Fruit fly (Drosophila melanogaster) whole organism, embryonic: Measurements from ENCODE around the gene Rilpl.
A peak's percentile ranks its signal among the peaks of the same experiment; 100 is the strongest.

Experiments used
- Awh ChIP-seq: fragments of 200-800 bp; sonication (Bioruptor generic); IDR thresholded peaks from 2 replicates; pipeline ENCODE4, ENCODE4 v1.3.6; 2022; ENCODE audit warnings: missing biosample characterization, missing genetic modification characterization
- B-H2 ChIP-seq: fragments of 200-800 bp; sonication (Bioruptor generic); optimal IDR thresholded peaks from 2 replicates; lab custom pipeline; 2018; ENCODE audit warnings: missing biosample characterization, mild to moderate bottlenecking, missing genetic modification characterization
- C15 ChIP-seq: fragments of 200-800 bp; sonication (Bioruptor generic); IDR thresholded peaks from 3 replicates; pipeline ENCODE4 v1.3.6; 2022; ENCODE audit warnings: missing biosample characterization, missing genetic modification characterization
- CG1024 ChIP-seq: fragments of 200-800 bp; sonication (Bioruptor generic); IDR thresholded peaks from 2 replicates; pipeline ENCODE4 v1.3.6; 2022; ENCODE audit warnings: missing biosample characterization, missing genetic modification characterization
- CG11695 ChIP-seq: fragments of 200-800 bp; sonication (Bioruptor generic); IDR thresholded peaks from 3 replicates; pipeline ENCODE4 v1.3.6; 2022; ENCODE audit warnings: missing biosample characterization, missing genetic modification characterization
- CG12104 ChIP-seq: fragments of 200-800 bp; sonication (Bioruptor generic); optimal IDR thresholded peaks from 3 replicates; lab custom pipeline; 2016; ENCODE audit warnings: missing biosample characterization, missing genetic modification characterization
- CG12236 ChIP-seq: fragments of 200-800 bp; sonication (Bioruptor generic); optimal IDR thresholded peaks from 2 replicates; lab custom pipeline; 2016; ENCODE audit warnings: missing biosample characterization, missing genetic modification characterization
- CG14050 ChIP-seq: fragments of 200-800 bp; sonication (Bioruptor generic); IDR thresholded peaks from 3 replicates; pipeline ENCODE4 v1.3.6; 2022; ENCODE audit warnings: missing biosample characterization, missing genetic modification characterization
- CG14860 ChIP-seq: fragments of 200-800 bp; sonication (Bioruptor generic); IDR thresholded peaks from 3 replicates; pipeline ENCODE4 v1.3.6; 2022; ENCODE audit warnings: missing biosample characterization, missing genetic modification characterization; ENCODE audit not compliant: partially characterized antibody
- CG15514 ChIP-seq: fragments of 200-800 bp; sonication (Bioruptor generic); optimal IDR thresholded peaks from 3 replicates; lab custom pipeline; 2017; ENCODE audit warnings: missing biosample characterization, missing genetic modification characterization, mild to moderate bottlenecking, moderate library complexity, missing genetic modification reagents
- CG15601 ChIP-seq: fragments of 200-800 bp; sonication (Bioruptor generic); optimal IDR thresholded peaks from 3 replicates; lab custom pipeline; 2019; ENCODE audit warnings: missing biosample characterization, mild to moderate bottlenecking, missing genetic modification characterization, moderate library complexity
- CG16863 ChIP-seq: fragments of 200-800 bp; sonication (Bioruptor generic); optimal IDR thresholded peaks from 3 replicates; lab custom pipeline; 2016; ENCODE audit warnings: missing biosample characterization, missing genetic modification characterization
- CG17385 ChIP-seq: fragments of 200-800 bp; sonication (Bioruptor generic); optimal IDR thresholded peaks from 3 replicates; lab custom pipeline; 2018; ENCODE audit warnings: missing biosample characterization, mild to moderate bottlenecking, missing genetic modification characterization
- CG17829 ChIP-seq: fragments of 200-800 bp; optimal IDR thresholded peaks from 2 replicates; lab custom pipeline; 2019; ENCODE audit warnings: missing biosample characterization, mild to moderate bottlenecking, missing genetic modification characterization, moderate library complexity
- CG30020 ChIP-seq: fragments of 200-800 bp; optimal IDR thresholded peaks from 2 replicates; lab custom pipeline; 2019; ENCODE audit warnings: missing biosample characterization, mild to moderate bottlenecking, missing genetic modification characterization, moderate library complexity
- CG31388 ChIP-seq: fragments of 200-800 bp; sonication (Bioruptor generic); optimal IDR thresholded peaks from 2 replicates; lab custom pipeline; 2016; ENCODE audit warnings: missing biosample characterization, missing genetic modification characterization
- CG32532 ChIP-seq: fragments of 200-800 bp; sonication (Bioruptor generic); IDR thresholded peaks from 2 replicates; pipeline ENCODE4 v1.3.6; 2022; ENCODE audit warnings: missing biosample characterization, missing genetic modification characterization
- CG3995 ChIP-seq: fragments of 200-800 bp; sonication (Bioruptor generic); optimal IDR thresholded peaks from 3 replicates; lab custom pipeline; 2016; ENCODE audit warnings: missing biosample characterization, missing genetic modification characterization
- CG43689 ChIP-seq: fragments of 200-800 bp; sonication (Bioruptor generic); IDR thresholded peaks from 2 replicates; pipeline ENCODE4 v1.3.6; 2022; ENCODE audit warnings: missing biosample characterization, missing genetic modification characterization
- CG7786 ChIP-seq: fragments of 200-800 bp; sonication (Bioruptor generic); optimal IDR thresholded peaks from 2 replicates; lab custom pipeline; 2016; ENCODE audit warnings: missing biosample characterization, missing genetic modification characterization
- CG9437 ChIP-seq: fragments of 200-800 bp; sonication (Bioruptor generic); optimal IDR thresholded peaks from 2 replicates; lab custom pipeline; 2018; ENCODE audit warnings: missing biosample characterization, mild to moderate bottlenecking, missing genetic modification characterization
- CG9876 ChIP-seq: fragments of 200-800 bp; sonication (Bioruptor generic); optimal IDR thresholded peaks from 2 replicates; lab custom pipeline; 2016; ENCODE audit warnings: missing biosample characterization, missing genetic modification characterization
- Dp ChIP-seq: fragments of 200-800 bp; sonication (Bioruptor generic); optimal IDR thresholded peaks from 2 replicates; lab custom pipeline; 2018; ENCODE audit warnings: missing biosample characterization, mild to moderate bottlenecking, missing genetic modification characterization, moderate library complexity
- Ets97D ChIP-seq: fragments of 200-800 bp; sonication (Bioruptor generic); optimal IDR thresholded peaks from 3 replicates; lab custom pipeline; 2016; ENCODE audit warnings: missing biosample characterization, missing genetic modification characterization
- HLH4C ChIP-seq: fragments of 200-800 bp; sonication (Bioruptor generic); IDR thresholded peaks from 3 replicates; pipeline ENCODE4 v1.3.6; 2022; ENCODE audit warnings: missing biosample characterization, missing genetic modification characterization; ENCODE audit not compliant: partially characterized antibody
- Hsf ChIP-seq: fragments of 200-800 bp; sonication (Bioruptor generic); optimal IDR thresholded peaks from 3 replicates; lab custom pipeline; 2016; ENCODE audit warnings: missing biosample characterization, missing genetic modification characterization
- Jarid2 ChIP-seq: fragments of 200-800 bp; sonication (Bioruptor generic); optimal IDR thresholded peaks from 3 replicates; lab custom pipeline; 2017; ENCODE audit warnings: mild to moderate bottlenecking, missing biosample characterization, missing genetic modification reagents, missing genetic modification characterization
- Kr ChIP-seq: fragments of 200-800 bp; sonication (Bioruptor generic); optimal IDR thresholded peaks from 2 replicates; lab custom pipeline; 2017; ENCODE audit warnings: missing biosample characterization, mild to moderate bottlenecking, missing genetic modification characterization
- NK7.1 ChIP-seq: fragments of 200-800 bp; sonication (Bioruptor generic); optimal IDR thresholded peaks from 3 replicates; lab custom pipeline; 2016; ENCODE audit warnings: missing biosample characterization, missing genetic modification characterization
- Nf-YC ChIP-seq: fragments of 200-800 bp; optimal IDR thresholded peaks from 3 replicates; lab custom pipeline; 2019; ENCODE audit warnings: missing biosample characterization, mild to moderate bottlenecking, missing genetic modification characterization, moderate library complexity
- Ptx1 ChIP-seq: fragments of 200-800 bp; sonication (Bioruptor generic); IDR thresholded peaks from 2 replicates; pipeline ENCODE4 v1.3.6; 2022; ENCODE audit warnings: missing biosample characterization, missing genetic modification characterization
- Xbp1 ChIP-seq: fragments of 200-800 bp; sonication (Bioruptor generic); optimal IDR thresholded peaks from 3 replicates; lab custom pipeline; 2016; ENCODE audit warnings: missing biosample characterization, mild to moderate bottlenecking, missing genetic modification characterization
- abd-A ChIP-seq: fragments of 200-800 bp; sonication (Bioruptor generic); optimal IDR thresholded peaks from 3 replicates; lab custom pipeline; 2019; ENCODE audit warnings: missing biosample characterization, mild to moderate bottlenecking, missing genetic modification characterization, moderate library complexity
- ato ChIP-seq: fragments of 200-800 bp; sonication (Bioruptor generic); IDR thresholded peaks from 2 replicates; pipeline ENCODE4 v1.3.6; 2022; ENCODE audit warnings: missing biosample characterization, missing genetic modification characterization; ENCODE audit not compliant: partially characterized antibody
- chif ChIP-seq, 2 experiments: fragments of 200-800 bp; sonication (Bioruptor generic); optimal IDR thresholded peaks; 3 replicates each; lab custom pipeline; 2016; ENCODE audit warnings: missing biosample characterization in 2 of 2, missing genetic modification characterization in 2 of 2
- dati ChIP-seq: fragments of 200-800 bp; sonication (Bioruptor generic); IDR thresholded peaks from 2 replicates; pipeline ENCODE4 v1.3.6; 2022; ENCODE audit warnings: missing biosample characterization, missing genetic modification characterization
- disco-r ChIP-seq: fragments of 200-800 bp; sonication (Bioruptor generic); optimal IDR thresholded peaks from 2 replicates; lab custom pipeline; 2016; ENCODE audit warnings: missing biosample characterization, missing genetic modification characterization
- ems ChIP-seq: fragments of 200-800 bp; sonication (Bioruptor generic); optimal IDR thresholded peaks from 3 replicates; lab custom pipeline; 2016; ENCODE audit warnings: missing biosample characterization, missing genetic modification characterization
- fd96Cb ChIP-seq: fragments of 200-800 bp; sonication (Bioruptor generic); optimal IDR thresholded peaks from 2 replicates; lab custom pipeline; 2018; ENCODE audit warnings: missing biosample characterization, mild to moderate bottlenecking, missing genetic modification characterization, moderate library complexity
- gfzf ChIP-seq: fragments of 200-800 bp; sonication (Bioruptor generic); optimal IDR thresholded peaks from 2 replicates; lab custom pipeline; 2016; ENCODE audit warnings: missing biosample characterization, mild to moderate bottlenecking, missing genetic modification characterization, moderate library complexity
- gsb-n ChIP-seq: fragments of 200-800 bp; sonication (Bioruptor generic); optimal IDR thresholded peaks from 3 replicates; lab custom pipeline; 2018; ENCODE audit warnings: missing biosample characterization, mild to moderate bottlenecking, missing genetic modification characterization
- lbe ChIP-seq: fragments of 200-800 bp; sonication (Bioruptor generic); optimal IDR thresholded peaks from 2 replicates; lab custom pipeline; 2016; ENCODE audit warnings: missing biosample characterization, mild to moderate bottlenecking, missing genetic modification characterization
- phol ChIP-seq: fragments of 200-800 bp; sonication (Bioruptor generic); optimal IDR thresholded peaks from 3 replicates; lab custom pipeline; 2018; ENCODE audit warnings: missing biosample characterization, mild to moderate bottlenecking, missing genetic modification characterization, moderate library complexity
- pita ChIP-seq: fragments of 200-800 bp; sonication (Bioruptor generic); optimal IDR thresholded peaks from 2 replicates; lab custom pipeline; 2017; ENCODE audit warnings: missing biosample characterization, mild to moderate bottlenecking, missing genetic modification characterization
- pros ChIP-seq: fragments of 200-800 bp; sonication (Bioruptor generic); optimal IDR thresholded peaks from 3 replicates; lab custom pipeline; 2019; ENCODE audit warnings: missing biosample characterization, mild to moderate bottlenecking, missing genetic modification characterization, moderate library complexity
- sens-2 ChIP-seq: fragments of 200-800 bp; sonication (Bioruptor generic); IDR thresholded peaks from 2 replicates; pipeline ENCODE4 v1.3.6; 2022; ENCODE audit warnings: missing biosample characterization, missing genetic modification characterization
- toy ChIP-seq: fragments of 200-800 bp; sonication (Bioruptor generic); IDR thresholded peaks from 2 replicates; pipeline ENCODE4 v1.3.6; 2022; ENCODE audit warnings: missing biosample characterization, missing genetic modification characterization
- wor ChIP-seq: fragments of 200-800 bp; sonication (Bioruptor generic); IDR thresholded peaks from 2 replicates; pipeline ENCODE4 v1.3.6; 2022; ENCODE audit warnings: missing biosample characterization, missing genetic modification characterization
- zen ChIP-seq: fragments of 200-800 bp; sonication (Bioruptor generic); optimal IDR thresholded peaks from 3 replicates; lab custom pipeline; 2018; ENCODE audit warnings: missing biosample characterization, mild to moderate bottlenecking, missing genetic modification characterization, moderate library complexity
- zfh1 ChIP-seq: fragments of 200-800 bp; sonication (Bioruptor generic); IDR thresholded peaks from 3 replicates; pipeline ENCODE4 v1.3.6; 2022; ENCODE audit warnings: missing biosample characterization, missing genetic modification characterization

Rilpl gene

dm6 chrX:1380350-1381060 lies 12.3 kb upstream of the Rilpl start, which contains the start of the genes CG3719 and CG32813 (continued):
- TF ChIP-seq fd96Cb (tag; lab: Kevin White, UChicago) = peak; percentile 0
- TF ChIP-seq ato (GFP tag; lab: Robert Waterston, UW) = no peak
- peak; percentile 35; the same call in 1 of the 3 replicates for TF ChIP-seq zfh1
- no peak for TF ChIP-seq CG12104 (GFP tag; lab: Kevin White, UChicago)
- peak; percentile 22 for TF ChIP-seq CG17829 (tag; lab: Kevin White, UChicago)
- TF ChIP-seq Awh (GFP tag; lab: Robert Waterston, UW) = no peak
- TF ChIP-seq Kr = no peak
- TF ChIP-seq CG30020 (tag; lab: Kevin White, UChicago) = peak; percentile 14
- no peak for TF ChIP-seq NK7.1 (GFP tag; lab: Kevin White, UChicago)
- no peak for TF ChIP-seq CG15601 (tag; lab: Kevin White, UChicago)
- peak; percentile 49 for TF ChIP-seq CG7786 (GFP tag; lab: Kevin White, UChicago)
- 0 out of 2 replicates have a peak, but pooled peaks have one; percentile 9 for TF ChIP-seq Ptx1 (GFP tag; lab: Robert Waterston, UW)
- no peak for TF ChIP-seq zen (tag; lab: Kevin White, UChicago)
- TF ChIP-seq dati (GFP tag; lab: Robert Waterston, UW) = no peak
- TF ChIP-seq Ets97D (GFP tag; lab: Kevin White, UChicago) = peak; percentile 49
- peak; percentile 25 for TF ChIP-seq phol
- TF ChIP-seq CG11695 (GFP tag; lab: Robert Waterston, UW) = no peak
- no peak for TF ChIP-seq Jarid2
- TF ChIP-seq lbe (GFP tag; lab: Kevin White, UChicago) = no peak
- TF ChIP-seq Dp (GFP tag; lab: Kevin White, UChicago) = peak; percentile 82
- no peak for TF ChIP-seq gsb-n
- TF ChIP-seq abd-A (tag; lab: Kevin White, UChicago) = no peak
- TF ChIP-seq CG3995 (GFP tag; lab: Kevin White, UChicago) = peak; percentile 35
- no peak for TF ChIP-seq pros (GFP tag; lab: Kevin White, UChicago)
- no peak for TF ChIP-seq CG1024 (GFP tag; lab: Robert Waterston, UW)
- no peak for TF ChIP-seq disco-r
- TF ChIP-seq ems = peak; percentile 42
- TF ChIP-seq CG32532 (GFP tag; lab: Robert Waterston, UW) = peak; percentile 46; the same call in 1 of the 2 replicates
- TF ChIP-seq CG9876 (GFP tag; lab: Kevin White, UChicago) = no peak
- peak; percentile 49 for TF ChIP-seq Xbp1
- no peak for TF ChIP-seq Nf-YC
- TF ChIP-seq pita (GFP tag; lab: Kevin White, UChicago) = no peak
- no peak for TF ChIP-seq CG31388 (GFP tag; lab: Kevin White, UChicago)
- peak; percentile 8 for TF ChIP-seq CG16863
- TF ChIP-seq CG9437 = peak; percentile 95
- TF ChIP-seq B-H2 = no peak
- TF ChIP-seq CG12236 (GFP tag; lab: Kevin White, UChicago) = no peak
- no peak for TF ChIP-seq toy
- TF ChIP-seq gfzf (GFP tag; lab: Kevin White, UChicago) = peak; percentile 20
- TF ChIP-seq CG15514 = peak; percentile 97
- no peak for TF ChIP-seq C15 (GFP tag; lab: Robert Waterston, UW)
- peak; percentile 44 for TF ChIP-seq Hsf (GFP tag; lab: Kevin White, UChicago)
- TF ChIP-seq HLH4C (GFP tag; lab: Robert Waterston, UW) = no peak
- no peak for TF ChIP-seq wor (GFP tag; lab: Robert Waterston, UW)
- no peak for TF ChIP-seq CG14050 (GFP tag; lab: Robert Waterston, UW)
- TF ChIP-seq CG43689 (GFP tag; lab: Robert Waterston, UW) = no peak
- peak; percentile 31 for TF ChIP-seq CG17385
- TF ChIP-seq CG14860 (GFP tag; lab: Robert Waterston, UW) = no peak
- no peak for TF ChIP-seq sens-2 (GFP tag; lab: Robert Waterston, UW)
- no peak for TF ChIP-seq chif (GFP tag; optimal IDR thresholded peaks at IDR 0.05; lab: Kevin White, UChicago)
